Fruit fly (Drosophila melanogaster) whole organism, prepupa: Measurements from ENCODE around the gene Pp2B-14D.

ENCODE experiments used
- Blimp-1 ChIP-seq: fragments of 200-800 bp; sonication (Bioruptor generic); optimal IDR thresholded peaks from 3 replicates; lab custom pipeline; 2017; ENCODE audit warnings: missing biosample characterization, missing genetic modification characterization, mild to moderate bottlenecking, moderate library complexity, missing genetic modification reagents
- CG11762 ChIP-seq: fragments of 200-800 bp; sonication (Bioruptor generic); optimal IDR thresholded peaks from 3 replicates; lab custom pipeline; 2016; ENCODE audit warnings: missing biosample characterization, missing genetic modification characterization; ENCODE audit not compliant: insufficient read depth
- CG11902 ChIP-seq: fragments of 200-800 bp; sonication (Bioruptor generic); optimal IDR thresholded peaks from 3 replicates; lab custom pipeline; 2016; ENCODE audit warnings: missing biosample characterization, missing genetic modification characterization
- CG15336 ChIP-seq: fragments of 200-800 bp; sonication (Bioruptor generic); IDR thresholded peaks from 2 replicates; pipeline ENCODE4 v1.3.6; 2022; ENCODE audit warnings: missing biosample characterization, missing genetic modification characterization
- CG16779 ChIP-seq: fragments of 200-800 bp; sonication (Bioruptor generic); optimal IDR thresholded peaks from 3 replicates; lab custom pipeline; 2017; ENCODE audit warnings: missing biosample characterization, mild to moderate bottlenecking, missing genetic modification characterization
- CG3032 ChIP-seq: fragments of 200-800 bp; optimal IDR thresholded peaks from 2 replicates; lab custom pipeline; 2019; ENCODE audit warnings: missing biosample characterization, mild to moderate bottlenecking, missing genetic modification characterization, moderate library complexity
- CG31627 ChIP-seq: fragments of 200-800 bp; sonication (Bioruptor generic); optimal IDR thresholded peaks from 3 replicates; lab custom pipeline; 2016; ENCODE audit warnings: missing biosample characterization, missing genetic modification characterization
- CG32006 ChIP-seq: fragments of 200-800 bp; sonication (Bioruptor generic); optimal IDR thresholded peaks from 3 replicates; lab custom pipeline; 2017; ENCODE audit warnings: missing biosample characterization, mild to moderate bottlenecking, missing genetic modification characterization
- CG4318 ChIP-seq: fragments of 200-800 bp; sonication (Bioruptor generic); optimal IDR thresholded peaks from 3 replicates; lab custom pipeline; 2017; ENCODE audit warnings: missing biosample characterization, mild to moderate bottlenecking, missing genetic modification characterization
- CG6163 ChIP-seq: fragments of 200-800 bp; sonication (Bioruptor generic); IDR thresholded peaks from 3 replicates; pipeline ENCODE4 v1.3.6; 2022; ENCODE audit warnings: missing biosample characterization, missing genetic modification characterization
- CG6792 ChIP-seq: fragments of 200-800 bp; sonication (Bioruptor generic); optimal IDR thresholded peaks from 3 replicates; lab custom pipeline; 2016; ENCODE audit warnings: missing biosample characterization, missing genetic modification characterization
- CG7368 ChIP-seq: fragments of 200-800 bp; sonication (Bioruptor generic); optimal IDR thresholded peaks from 3 replicates; lab custom pipeline; 2016; ENCODE audit warnings: missing biosample characterization, missing genetic modification characterization
- CG8119 ChIP-seq: fragments of 200-800 bp; sonication (Bioruptor generic); IDR thresholded peaks from 3 replicates; pipeline ENCODE4 v1.3.6; 2022; ENCODE audit warnings: missing biosample characterization, missing genetic modification characterization
- CG8319 ChIP-seq: fragments of 200-800 bp; sonication (Bioruptor generic); optimal IDR thresholded peaks from 3 replicates; lab custom pipeline; 2016; ENCODE audit warnings: missing biosample characterization, missing genetic modification characterization
- CG8632 ChIP-seq: fragments of 200-800 bp; sonication (Bioruptor generic); optimal IDR thresholded peaks from 3 replicates; lab custom pipeline; 2016; ENCODE audit warnings: missing biosample characterization, missing genetic modification characterization
- Eip78C ChIP-seq: fragments of 200-800 bp; sonication (Bioruptor generic); peaks from one replicate; lab custom pipeline; 2016; ENCODE audit warnings: missing biosample characterization, missing genetic modification characterization
- Ets21C ChIP-seq: fragments of 200-800 bp; sonication (Bioruptor generic); optimal IDR thresholded peaks from 3 replicates; lab custom pipeline; 2016; ENCODE audit warnings: missing biosample characterization, missing genetic modification characterization
- Hr38 ChIP-seq: sonication (Bioruptor generic); optimal IDR thresholded peaks from 2 replicates; lab custom pipeline; 2016; ENCODE audit warnings: missing biosample characterization, missing genetic modification characterization
- Hr39 ChIP-seq: fragments of 200-800 bp; sonication (Bioruptor generic); optimal IDR thresholded peaks from 2 replicates; lab custom pipeline; 2016; ENCODE audit warnings: missing biosample characterization, missing genetic modification characterization
- Hr4 ChIP-seq: fragments of 200-800 bp; sonication (Bioruptor generic); optimal IDR thresholded peaks from 3 replicates; lab custom pipeline; 2016; ENCODE audit warnings: missing biosample characterization, missing genetic modification characterization
- Met ChIP-seq: fragments of 200-800 bp; sonication (Bioruptor generic); optimal IDR thresholded peaks from 3 replicates; lab custom pipeline; 2016; ENCODE audit warnings: missing biosample characterization, missing genetic modification characterization
- Smox ChIP-seq: fragments of 200-800 bp; sonication (Bioruptor generic); optimal IDR thresholded peaks from 3 replicates; lab custom pipeline; 2016; ENCODE audit warnings: missing biosample characterization, missing genetic modification characterization
- Sox102F ChIP-seq: fragments of 200-800 bp; sonication (Bioruptor generic); optimal IDR thresholded peaks from 2 replicates; lab custom pipeline; 2016; ENCODE audit warnings: missing biosample characterization, mild to moderate bottlenecking, missing genetic modification characterization
- acj6 ChIP-seq: fragments of 200-800 bp; sonication (Bioruptor generic); optimal IDR thresholded peaks from 3 replicates; lab custom pipeline; 2016; ENCODE audit warnings: missing biosample characterization, missing genetic modification characterization
- dac ChIP-seq: fragments of 200-800 bp; sonication (Bioruptor generic); optimal IDR thresholded peaks from 2 replicates; lab custom pipeline; 2017; ENCODE audit warnings: missing biosample characterization, mild to moderate bottlenecking, missing genetic modification characterization
- fd59A ChIP-seq: fragments of 200-800 bp; sonication (Bioruptor generic); optimal IDR thresholded peaks from 2 replicates; lab custom pipeline; 2017; ENCODE audit warnings: missing biosample characterization, mild to moderate bottlenecking, missing genetic modification characterization, missing genetic modification reagents
- fd85E ChIP-seq: fragments of 200-800 bp; sonication (Bioruptor generic); optimal IDR thresholded peaks from 3 replicates; lab custom pipeline; 2016; ENCODE audit warnings: missing biosample characterization, missing genetic modification characterization
- fkh ChIP-seq: fragments of 200-800 bp; sonication (Bioruptor generic); optimal IDR thresholded peaks from 3 replicates; lab custom pipeline; 2017; ENCODE audit warnings: missing biosample characterization, mild to moderate bottlenecking, missing genetic modification characterization, moderate library complexity
- lz ChIP-seq: fragments of 200-800 bp; sonication (Bioruptor generic); optimal IDR thresholded peaks from 3 replicates; lab custom pipeline; 2016; ENCODE audit warnings: missing biosample characterization, missing genetic modification characterization
- net ChIP-seq: fragments of 200-800 bp; sonication (Bioruptor generic); optimal IDR thresholded peaks from 3 replicates; lab custom pipeline; 2016; ENCODE audit warnings: missing biosample characterization, missing genetic modification characterization
- salr ChIP-seq, 2 experiments: fragments of 200-800 bp; sonication (Bioruptor generic); optimal IDR thresholded peaks; 3 replicates each; lab custom pipeline; 2016 to 2018; ENCODE audit warnings: missing biosample characterization in 2 of 2, missing genetic modification characterization in 2 of 2, mild to moderate bottlenecking in 1 of 2
- spab ChIP-seq: fragments of 200-800 bp; sonication (Bioruptor generic); optimal IDR thresholded peaks from 2 replicates; lab custom pipeline; 2017; ENCODE audit warnings: missing biosample characterization, mild to moderate bottlenecking, missing genetic modification characterization, missing genetic modification reagents
- ss ChIP-seq, 2 experiments: fragments of 200-800 bp; sonication (Bioruptor generic); optimal IDR thresholded peaks; 2 replicates in 1 of 2; 3 replicates in 1 of 2; lab custom pipeline; 2017 to 2018; ENCODE audit warnings: mild to moderate bottlenecking in 2 of 2, missing biosample characterization in 2 of 2, missing genetic modification characterization in 2 of 2, moderate library complexity in 1 of 2
- svp ChIP-seq: fragments of 200-800 bp; sonication (Bioruptor generic); peaks from one replicate; lab custom pipeline; 2016; ENCODE audit warnings: missing biosample characterization, missing genetic modification characterization
- topi ChIP-seq: fragments of 200-800 bp; sonication (Bioruptor generic); optimal IDR thresholded peaks from 3 replicates; lab custom pipeline; 2016; ENCODE audit warnings: missing biosample characterization, missing genetic modification characterization

The Pp2B-14D gene

dm6 chrX:16552567-16552966 is 7.2 kb downstream of the Pp2B-14D start (continued):
- TF ChIP-seq Blimp-1 (GFP tag; lab: Kevin White, UChicago) (peak; percentile 52), CG11902 (GFP tag; lab: Kevin White, UChicago) (peak; percentile 58), Smox (GFP tag; lab: Kevin White, UChicago) (peak; percentile 82), Met (GFP tag; lab: Kevin White, UChicago) (peak; percentile 81), CG3032 (peak; percentile 65), CG8119 (GFP tag; lab: Robert Waterston, UW) (peak; percentile 76), CG11762 (peak; percentile 71), Hr38 (GFP tag; lab: Kevin White, UChicago) (no peak), net (GFP tag; lab: Kevin White, UChicago) (peak; percentile 86), Ets21C (GFP tag; lab: Kevin White, UChicago) (peak; percentile 65), svp (GFP tag; lab: Kevin White, UChicago) (peak; percentile 85), CG15336 (GFP tag; lab: Robert Waterston, UW) (peak; percentile 83), CG6163 (GFP tag; lab: Robert Waterston, UW) (peak; percentile 88), fd85E (peak; percentile 62), CG4318 (GFP tag; lab: Kevin White, UChicago) (peak; percentile 69), CG6792 (GFP tag; lab: Kevin White, UChicago) (peak; percentile 73), CG31627 (GFP tag; lab: Kevin White, UChicago) (peak; percentile 81), ss (GFP tag; optimal IDR thresholded peaks at IDR 0.05; lab: Kevin White, UChicago) (no peak), spab (GFP tag; lab: Kevin White, UChicago) (no peak), CG7368 (GFP tag; lab: Kevin White, UChicago) (no peak), Hr39 (GFP tag; lab: Kevin White, UChicago) (peak; percentile 78)

- TF ChIP-seq Smox (GFP tag; lab: Kevin White, UChicago) (no peak), Sox102F (GFP tag; lab: Kevin White, UChicago) (no peak), acj6 (no peak), topi (GFP tag; lab: Kevin White, UChicago) (no peak), salr (GFP tag; optimal IDR thresholded peaks at IDR 0.05; lab: Kevin White, UChicago) (no peak)
These were observed 12.4 kb downstream of the Pp2B-14D start, which contains the start of gene CG9902 for dm6 chrX:16547390-16547789. Gene CG9902 (minus strand): TSS chrX:16547520.

dm6 chrX:16540802-16541346 is 18.9 kb downstream of the Pp2B-14D start, which contains the start of gene CG9903:
Gene CG9903 (minus strand): TSS chrX:16540852.
- TF ChIP-seq Eip78C (GFP tag; lab: Kevin White, UChicago) (peak; percentile 58), CG6163 (GFP tag; lab: Robert Waterston, UW) (no peak)

- TF ChIP-seq CG16779 (tag; lab: Kevin White, UChicago): no peak
- TF ChIP-seq topi (GFP tag; lab: Kevin White, UChicago): no peak
- TF ChIP-seq spab (GFP tag; lab: Kevin White, UChicago): no peak
- TF ChIP-seq CG8632: no peak
- no peak for TF ChIP-seq Sox102F (GFP tag; lab: Kevin White, UChicago)
- no peak for TF ChIP-seq dac
- TF ChIP-seq CG15336 (GFP tag; lab: Robert Waterston, UW): no peak
- no peak for TF ChIP-seq svp (GFP tag; lab: Kevin White, UChicago)
- TF ChIP-seq CG8319 (GFP tag; lab: Kevin White, UChicago): no peak
- TF ChIP-seq fkh: no peak
- TF ChIP-seq CG31627 (GFP tag; lab: Kevin White, UChicago): no peak
- TF ChIP-seq CG32006 (GFP tag; lab: Kevin White, UChicago): no peak
- TF ChIP-seq lz (GFP tag; lab: Kevin White, UChicago): no peak
- no peak for TF ChIP-seq Eip78C (GFP tag; lab: Kevin White, UChicago)
- no peak for TF ChIP-seq fd59A (GFP tag; lab: Kevin White, UChicago)
- no peak for TF ChIP-seq net (GFP tag; lab: Kevin White, UChicago)
- no peak for TF ChIP-seq Hr4
- TF ChIP-seq Smox (GFP tag; lab: Kevin White, UChicago): no peak
- no peak for TF ChIP-seq CG11762
These were observed 26.7 kb downstream of the Pp2B-14D start, which contains the start of gene para for dm6 chrX:16533046-16533496. Gene para (minus strand): TSS chrX:16533096.
